Worm (Caenorhabditis elegans): ENCODE measurements around the gene otub-4.

The otub-4 gene

DNA sequence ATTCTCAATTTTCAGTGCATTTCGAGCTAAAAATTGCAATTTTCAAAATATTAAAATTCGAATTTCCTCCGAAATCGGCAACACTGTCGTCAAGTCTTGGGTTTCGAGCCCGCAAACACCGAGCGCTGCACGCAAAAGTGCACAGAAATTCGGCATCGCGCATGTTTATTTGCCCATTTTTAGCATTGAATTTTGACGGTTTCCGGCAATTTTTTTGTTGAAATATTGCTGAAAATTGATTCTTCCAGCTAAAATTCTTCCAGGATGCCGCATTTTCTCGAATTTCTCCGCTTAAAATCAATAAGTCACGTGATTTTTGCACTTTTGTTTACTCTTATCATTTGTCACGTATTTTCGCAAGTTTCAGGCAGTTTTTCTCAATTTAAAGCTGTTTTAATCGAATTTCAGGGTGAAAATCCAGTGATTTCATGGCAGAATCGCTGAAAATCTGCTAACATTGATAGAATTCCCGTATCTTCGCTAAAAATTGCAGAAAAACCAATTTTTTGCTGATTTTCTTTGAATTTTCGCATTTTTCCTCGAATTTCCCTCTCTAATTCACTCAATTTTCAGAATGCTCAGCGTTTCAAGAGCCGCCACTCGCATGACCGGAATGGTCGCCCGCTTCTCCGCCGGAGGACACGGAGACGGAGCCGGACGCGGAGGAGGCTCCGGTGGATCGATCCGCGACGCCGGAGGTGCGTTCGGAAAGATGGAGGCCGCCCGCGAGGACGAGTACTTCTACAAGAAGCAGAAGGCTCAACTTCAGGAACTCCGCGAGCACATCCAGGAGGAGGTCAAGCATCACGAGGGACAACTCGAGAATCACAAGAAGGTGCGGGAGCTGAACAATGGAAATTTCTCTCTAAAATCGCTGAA lies 7.6 kb upstream of the otub-4 start, which contains the start of gene mai-2:
TSS of gene mai-2 (plus strand) at position 574 of the 879 bp plus-strand sequence.
- no peak for TF ChIP-seq elt-3 (tag; optimal IDR thresholded peaks at IDR 0.05)
- TF ChIP-seq sptf-1 (tag; optimal IDR thresholded peaks at IDR 0.05), result peak; percentile 28
- TF ChIP-seq unc-62 (GFP tag; optimal IDR thresholded peaks at IDR 0.05), result no peak
- no peak for TF ChIP-seq ceh-39 (tag; optimal IDR thresholded peaks at IDR 0.05)
- TF ChIP-seq nhr-2 (tag; optimal IDR thresholded peaks at IDR 0.05), result peak; percentile 1
- peak; percentile 14 for TF ChIP-seq lin-13 (tag; optimal IDR thresholded peaks at IDR 0.05)
- peak; percentile 57 for TF ChIP-seq lsy-2 (tag; optimal IDR thresholded peaks at IDR 0.05)
- TF ChIP-seq mep-1 (tag; optimal IDR thresholded peaks at IDR 0.05), result peak; percentile 51
- TF ChIP-seq sem-2 (GFP tag; optimal IDR thresholded peaks at IDR 0.05), result no peak
- peak; percentile 73 for TF ChIP-seq unc-120 (tag; optimal IDR thresholded peaks at IDR 0.05; ENCODE audit: poor library complexity, severe bottlenecking)
- TF ChIP-seq ces-1 (GFP tag; optimal IDR thresholded peaks at IDR 0.05), result peak; percentile 34
- peak; percentile 59 for TF ChIP-seq pha-4 (tag; optimal IDR thresholded peaks at IDR 0.05)
- no peak for TF ChIP-seq flh-1 (GFP tag; optimal IDR thresholded peaks at IDR 0.05)
- TF ChIP-seq elt-1 (tag; optimal IDR thresholded peaks at IDR 0.05; ENCODE audit: borderline replicate concordance, insufficient read depth), result no peak
- peak; percentile 15 for TF ChIP-seq nhr-237 (tag; optimal IDR thresholded peaks at IDR 0.05)
- TF ChIP-seq nhr-28 (tag; optimal IDR thresholded peaks at IDR 0.05), result no peak

DNA sequence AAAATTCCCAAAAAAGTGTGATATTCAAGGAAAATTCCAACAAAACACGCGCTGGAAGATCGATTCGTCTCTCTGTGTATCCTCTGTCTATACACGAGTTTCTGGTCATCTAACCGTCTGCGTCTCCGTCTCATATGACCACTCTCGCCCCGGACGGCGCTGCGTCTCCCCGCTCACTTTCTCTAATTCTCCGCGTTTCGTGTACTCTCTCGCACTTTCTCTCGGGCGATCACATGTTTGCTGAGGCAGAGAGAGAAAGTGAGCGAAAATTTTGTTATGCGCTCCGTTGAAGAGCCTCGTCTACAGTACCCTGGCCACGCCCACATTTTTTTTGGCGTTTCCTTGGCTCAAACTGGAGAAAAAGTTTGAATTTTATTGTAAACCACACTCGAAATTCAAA lies 6.7 kb upstream of the otub-4 start:
- no peak for TF ChIP-seq sem-2 (GFP tag; optimal IDR thresholded peaks at IDR 0.05)
- peak; percentile 51 for TF ChIP-seq mep-1 (tag; optimal IDR thresholded peaks at IDR 0.05)
- no peak for TF ChIP-seq nhr-12 (tag; optimal IDR thresholded peaks at IDR 0.05)
- TF ChIP-seq flh-1 (GFP tag; optimal IDR thresholded peaks at IDR 0.05), result no peak
- no peak for TF ChIP-seq unc-120 (tag; optimal IDR thresholded peaks at IDR 0.05; ENCODE audit: poor library complexity, severe bottlenecking)
- no peak for TF ChIP-seq nhr-28 (tag; optimal IDR thresholded peaks at IDR 0.05)
- no peak for TF ChIP-seq ztf-11 (tag; optimal IDR thresholded peaks at IDR 0.05)
- no peak for TF ChIP-seq nhr-2 (tag; optimal IDR thresholded peaks at IDR 0.05)
- peak; percentile 82 for TF ChIP-seq lsy-2 (tag; optimal IDR thresholded peaks at IDR 0.05)
- no peak for TF ChIP-seq elt-1 (tag; optimal IDR thresholded peaks at IDR 0.05; ENCODE audit: borderline replicate concordance, insufficient read depth)
- TF ChIP-seq lin-32 (GFP tag; optimal IDR thresholded peaks at IDR 0.05), result no peak
- TF ChIP-seq cnd-1 (tag; optimal IDR thresholded peaks at IDR 0.05), result no peak
- no peak for TF ChIP-seq mls-2 (tag; optimal IDR thresholded peaks at IDR 0.05)
- peak; percentile 52 for TF ChIP-seq pha-4 (tag; optimal IDR thresholded peaks at IDR 0.05)
- TF ChIP-seq snpc-4 (tag; optimal IDR thresholded peaks at IDR 0.05), result no peak
- TF ChIP-seq ham-2 (GFP tag; optimal IDR thresholded peaks at IDR 0.05), result peak; percentile 68
- no peak for TF ChIP-seq unc-39 (tag; optimal IDR thresholded peaks at IDR 0.05)
- TF ChIP-seq mab-5 (tag; optimal IDR thresholded peaks at IDR 0.05), result no peak
- TF ChIP-seq drap-1 (GFP tag; optimal IDR thresholded peaks at IDR 0.05), result peak; percentile 2
- no peak for TF ChIP-seq ceh-83 (GFP tag; optimal IDR thresholded peaks at IDR 0.05)
- TF ChIP-seq nhr-76 (tag; optimal IDR thresholded peaks at IDR 0.05), result no peak
- no peak for TF ChIP-seq sptf-1 (tag; optimal IDR thresholded peaks at IDR 0.05)
- TF ChIP-seq elt-3 (tag; optimal IDR thresholded peaks at IDR 0.05), result no peak
- no peak for TF ChIP-seq zip-8 (tag; optimal IDR thresholded peaks at IDR 0.05)
- no peak for TF ChIP-seq M03D4.4 (tag; optimal IDR thresholded peaks at IDR 0.05)
- peak; percentile 78 for TF ChIP-seq ces-1 (GFP tag; optimal IDR thresholded peaks at IDR 0.05)
- peak; percentile 95 for TF ChIP-seq blmp-1 (tag; optimal IDR thresholded peaks at IDR 0.05)
- TF ChIP-seq unc-62 (GFP tag; optimal IDR thresholded peaks at IDR 0.05), result no peak
- no peak for TF ChIP-seq lin-13 (tag; optimal IDR thresholded peaks at IDR 0.05)
- no peak for TF ChIP-seq ceh-39 (tag; optimal IDR thresholded peaks at IDR 0.05)
- TF ChIP-seq ceh-43 (GFP tag; optimal IDR thresholded peaks at IDR 0.05), result no peak
- TF ChIP-seq bed-3 (GFP tag; optimal IDR thresholded peaks at IDR 0.05), result no peak
- TF ChIP-seq hlh-1 (tag; optimal IDR thresholded peaks at IDR 0.05), result peak; percentile 70
- TF ChIP-seq nhr-237 (tag; optimal IDR thresholded peaks at IDR 0.05), result peak; percentile 29
- TF ChIP-seq tbx-8 (GFP tag; optimal IDR thresholded peaks at IDR 0.05), result no peak

DNA sequence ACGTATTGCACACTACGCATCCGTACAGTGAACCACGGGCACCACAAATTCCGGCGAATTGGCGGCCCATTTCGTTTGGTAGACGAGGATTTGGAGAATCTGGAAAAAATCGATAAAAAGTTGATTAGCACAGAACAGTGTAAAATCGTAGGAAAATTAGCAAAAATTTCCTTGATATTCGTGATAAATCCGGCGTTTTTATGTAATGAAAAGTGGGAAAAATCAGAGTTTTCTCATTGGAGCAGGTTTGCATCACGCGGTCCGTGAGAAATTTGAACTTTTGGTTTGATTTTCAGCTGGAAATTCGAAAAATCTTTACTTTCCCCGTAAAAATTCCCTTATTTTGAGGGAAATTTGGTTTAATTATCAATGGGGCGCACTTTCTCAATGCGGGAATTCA lies 6.1 kb upstream of the otub-4 start, which contains the start of gene B0546.4:
TSS of gene B0546.4 (minus strand) at position 101 of the 400 bp plus-strand sequence.
- no peak for TF ChIP-seq lin-32 (GFP tag; optimal IDR thresholded peaks at IDR 0.05)
- TF ChIP-seq ceh-83 (GFP tag; optimal IDR thresholded peaks at IDR 0.05), result no peak
- no peak for TF ChIP-seq blmp-1 (tag; optimal IDR thresholded peaks at IDR 0.05)
- no peak for TF ChIP-seq ceh-39 (tag; optimal IDR thresholded peaks at IDR 0.05)
- TF ChIP-seq bed-3 (GFP tag; optimal IDR thresholded peaks at IDR 0.05), result no peak
- TF ChIP-seq lin-13 (tag; optimal IDR thresholded peaks at IDR 0.05), result no peak
- TF ChIP-seq mep-1 (tag; optimal IDR thresholded peaks at IDR 0.05), result no peak
- TF ChIP-seq nhr-2 (tag; optimal IDR thresholded peaks at IDR 0.05), result no peak

Data from whole organism, mixed stage, embryonic.